Worm (Caenorhabditis elegans): Measurements from ENCODE around the gene col-33.

DNA sequence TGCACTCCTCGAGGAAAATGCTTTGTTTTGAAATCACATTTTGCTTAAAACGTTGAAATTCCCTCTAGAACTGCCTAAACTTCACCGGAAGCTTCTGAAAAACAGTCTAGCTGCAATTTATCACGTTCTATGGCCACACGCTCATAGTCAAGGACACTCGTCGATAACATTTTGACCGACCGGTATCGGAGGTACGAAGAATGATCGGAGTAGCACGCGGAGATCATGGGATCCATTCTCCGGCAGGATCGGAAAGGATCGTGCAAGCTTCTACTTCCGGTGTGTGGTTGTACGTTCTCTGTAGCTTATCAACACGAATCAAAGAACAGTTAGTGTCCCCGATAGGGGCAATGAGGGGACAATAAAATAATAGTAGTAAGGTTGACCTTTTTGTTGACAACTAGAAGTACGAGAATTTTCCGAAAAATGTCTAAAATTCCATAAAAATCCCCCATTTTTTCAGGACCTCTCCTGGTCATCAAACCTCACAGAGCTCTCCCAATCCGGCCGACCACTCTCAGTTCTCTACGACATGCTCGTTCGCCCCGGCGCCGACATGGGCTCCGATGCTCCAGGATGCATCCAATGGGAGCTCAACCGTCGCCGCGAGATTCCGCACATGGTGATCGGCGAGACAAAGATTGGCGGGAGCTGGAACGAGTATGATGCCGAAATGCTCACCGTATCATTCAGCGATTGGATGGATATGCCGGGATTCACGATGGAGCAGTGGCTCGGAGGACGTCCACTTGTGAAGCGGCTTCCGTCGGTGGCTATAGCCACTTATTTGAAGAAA lies 46.8 kb upstream of the col-33 start:
- TF ChIP-seq elt-3 (tag; optimal IDR thresholded peaks at IDR 0.05) (no peak), ztf-11 (tag; optimal IDR thresholded peaks at IDR 0.05) (no peak), lin-13 (GFP tag; optimal IDR thresholded peaks at IDR 0.05) (no peak), nhr-237 (tag; optimal IDR thresholded peaks at IDR 0.05) (no peak), snpc-4 (tag; optimal IDR thresholded peaks at IDR 0.05) (no peak), fos-1 (tag; optimal IDR thresholded peaks at IDR 0.05) (peak; percentile 21), nhr-77 (tag; optimal IDR thresholded peaks at IDR 0.05) (no peak), aly-2 (tag; optimal IDR thresholded peaks at IDR 0.05) (no peak), lin-39 (tag; optimal IDR thresholded peaks at IDR 0.05) (no peak), lin-11 (tag; optimal IDR thresholded peaks at IDR 0.05) (no peak), unc-39 (tag; optimal IDR thresholded peaks at IDR 0.05) (no peak), dmd-4 (tag; optimal IDR thresholded peaks at IDR 0.05) (no peak), ceh-82 (tag; optimal IDR thresholded peaks at IDR 0.05) (no peak)

Measured in whole organism, L2 larva.